Fruit fly (Drosophila melanogaster) whole organism, embryonic: ENCODE data around the gene CG9919.
A peak's percentile ranks its signal among the peaks of the same experiment; 100 is the strongest.

Experiments
- BEAF-32 ChIP-seq: fragments of 200-800 bp; sonication (Bioruptor generic); optimal IDR thresholded peaks from 3 replicates; lab custom pipeline; 2017; ENCODE audit warnings: missing biosample characterization, missing genetic modification characterization, mild to moderate bottlenecking, moderate library complexity, missing genetic modification reagents
- CG1024 ChIP-seq: fragments of 200-800 bp; sonication (Bioruptor generic); IDR thresholded peaks from 2 replicates; pipeline ENCODE4 v1.3.6; 2022; ENCODE audit warnings: missing biosample characterization, missing genetic modification characterization
- CG10267 ChIP-seq: fragments of 200-800 bp; sonication (Bioruptor generic); optimal IDR thresholded peaks from 2 replicates; lab custom pipeline; 2018; ENCODE audit warnings: missing biosample characterization, mild to moderate bottlenecking, missing genetic modification characterization, moderate library complexity
- CG13287 ChIP-seq: fragments of 200-800 bp; sonication (Bioruptor generic); IDR thresholded peaks from 2 replicates; pipeline ENCODE4 v1.3.6; 2022; ENCODE audit warnings: missing biosample characterization, missing genetic modification characterization; ENCODE audit not compliant: partially characterized antibody
- CG13624 ChIP-seq: fragments of 200-800 bp; sonication (Bioruptor generic); optimal IDR thresholded peaks from 2 replicates; lab custom pipeline; 2016; ENCODE audit warnings: missing biosample characterization, missing genetic modification characterization
- CG14710 ChIP-seq: fragments of 200-800 bp; sonication (Bioruptor generic); optimal IDR thresholded peaks from 3 replicates; lab custom pipeline; 2019; ENCODE audit warnings: missing biosample characterization, mild to moderate bottlenecking, missing genetic modification characterization, moderate library complexity
- CG16863 ChIP-seq: fragments of 200-800 bp; sonication (Bioruptor generic); optimal IDR thresholded peaks from 3 replicates; lab custom pipeline; 2016; ENCODE audit warnings: missing biosample characterization, missing genetic modification characterization
- CG17802 ChIP-seq: fragments of 200-800 bp; sonication (Bioruptor generic); optimal IDR thresholded peaks from 2 replicates; lab custom pipeline; 2018; ENCODE audit warnings: missing biosample characterization, mild to moderate bottlenecking, missing genetic modification characterization, moderate library complexity
- CG2120 ChIP-seq: fragments of 200-800 bp; sonication (Bioruptor generic); optimal IDR thresholded peaks from 3 replicates; lab custom pipeline; 2016; ENCODE audit warnings: missing biosample characterization, missing genetic modification characterization
- CG32532 ChIP-seq: fragments of 200-800 bp; sonication (Bioruptor generic); IDR thresholded peaks from 2 replicates; pipeline ENCODE4 v1.3.6; 2022; ENCODE audit warnings: missing biosample characterization, missing genetic modification characterization
- CG3407 ChIP-seq: fragments of 200-800 bp; sonication (Bioruptor generic); optimal IDR thresholded peaks from 2 replicates; lab custom pipeline; 2018; ENCODE audit warnings: missing biosample characterization, mild to moderate bottlenecking, missing genetic modification characterization
- CG34224 ChIP-seq: fragments of 200-800 bp; sonication (Bioruptor generic); IDR thresholded peaks from 3 replicates; pipeline ENCODE4 v1.3.6; 2022; ENCODE audit warnings: missing biosample characterization, missing genetic modification characterization; ENCODE audit not compliant: partially characterized antibody
- CG4404 ChIP-seq: fragments of 200-800 bp; sonication (Bioruptor generic); IDR thresholded peaks from 2 replicates; pipeline ENCODE4 v1.3.6; 2022; ENCODE audit warnings: missing biosample characterization, missing genetic modification characterization
- CG7357 ChIP-seq: fragments of 200-800 bp; sonication (Bioruptor generic); IDR thresholded peaks from 3 replicates; pipeline ENCODE4 v1.3.6; 2022; ENCODE audit warnings: missing biosample characterization, missing genetic modification characterization
- CG8388 ChIP-seq: fragments of 200-800 bp; sonication (Bioruptor generic); optimal IDR thresholded peaks from 2 replicates; lab custom pipeline; 2019; ENCODE audit warnings: missing biosample characterization, mild to moderate bottlenecking, missing genetic modification characterization, moderate library complexity
- Camta ChIP-seq: fragments of 200-800 bp; sonication (Bioruptor generic); optimal IDR thresholded peaks from 2 replicates; lab custom pipeline; 2016; ENCODE audit warnings: missing biosample characterization, missing genetic modification characterization
- Dad ChIP-seq: fragments of 200-800 bp; sonication (Bioruptor generic); optimal IDR thresholded peaks from 3 replicates; lab custom pipeline; 2016; ENCODE audit warnings: missing biosample characterization, missing genetic modification characterization
- Dp ChIP-seq: fragments of 200-800 bp; sonication (Bioruptor generic); optimal IDR thresholded peaks from 2 replicates; lab custom pipeline; 2018; ENCODE audit warnings: missing biosample characterization, mild to moderate bottlenecking, missing genetic modification characterization, moderate library complexity
- Ets65A ChIP-seq: fragments of 200-800 bp; sonication (Bioruptor generic); peaks from one replicate; lab custom pipeline; 2016; ENCODE audit warnings: missing biosample characterization, missing genetic modification characterization
- Ets97D ChIP-seq: fragments of 200-800 bp; sonication (Bioruptor generic); optimal IDR thresholded peaks from 3 replicates; lab custom pipeline; 2016; ENCODE audit warnings: missing biosample characterization, missing genetic modification characterization
- GATAe ChIP-seq: fragments of 200-800 bp; sonication (Bioruptor generic); conservative IDR thresholded peaks from 2 replicates; pipeline ENCODE4 v1.3.6; 2022; ENCODE audit warnings: missing biosample characterization, missing genetic modification characterization
- HLH4C ChIP-seq: fragments of 200-800 bp; sonication (Bioruptor generic); IDR thresholded peaks from 3 replicates; pipeline ENCODE4 v1.3.6; 2022; ENCODE audit warnings: missing biosample characterization, missing genetic modification characterization; ENCODE audit not compliant: partially characterized antibody
- HmgZ ChIP-seq: fragments of 200-800 bp; sonication (Bioruptor generic); optimal IDR thresholded peaks from 2 replicates; lab custom pipeline; 2018; ENCODE audit warnings: missing biosample characterization, mild to moderate bottlenecking, missing genetic modification characterization
- Lpt ChIP-seq: fragments of >200 bp; optimal IDR thresholded peaks from 2 replicates; lab custom pipeline; 2018; ENCODE audit warnings: missing biosample characterization, missing genetic modification characterization
- Opbp ChIP-seq: fragments of 200-800 bp; sonication (Bioruptor generic); IDR thresholded peaks from 3 replicates; pipeline ENCODE4 v1.3.6; 2022; ENCODE audit warnings: missing biosample characterization, missing genetic modification characterization; ENCODE audit not compliant: partially characterized antibody
- Pdp1 ChIP-seq, 2 experiments: fragments of 200-800 bp; sonication (Bioruptor generic); optimal IDR thresholded peaks; 3 replicates each; lab custom pipeline; 2016; ENCODE audit warnings: missing biosample characterization in 2 of 2, missing genetic modification characterization in 2 of 2, mild to moderate bottlenecking in 1 of 2, moderate library complexity in 1 of 2
- Ptx1 ChIP-seq: fragments of 200-800 bp; sonication (Bioruptor generic); IDR thresholded peaks from 2 replicates; pipeline ENCODE4 v1.3.6; 2022; ENCODE audit warnings: missing biosample characterization, missing genetic modification characterization
- Rfx ChIP-seq: fragments of 200-800 bp; sonication (Bioruptor generic); IDR thresholded peaks from 2 replicates; pipeline ENCODE4 v1.3.6; 2022; ENCODE audit warnings: missing biosample characterization, missing genetic modification characterization
- Scr ChIP-seq: fragments of 200-800 bp; sonication (Bioruptor generic); IDR thresholded peaks from 2 replicates; pipeline ENCODE4 v1.3.6; 2022; ENCODE audit warnings: missing biosample characterization, missing genetic modification characterization; ENCODE audit not compliant: partially characterized antibody
- Sin3A ChIP-seq: fragments of >200 bp; optimal IDR thresholded peaks from 2 replicates; lab custom pipeline; 2018
- Sox100B ChIP-seq: fragments of 200-800 bp; sonication (Bioruptor generic); optimal IDR thresholded peaks from 3 replicates; lab custom pipeline; 2018; ENCODE audit warnings: missing biosample characterization, mild to moderate bottlenecking, missing genetic modification characterization
- Sry-δ ChIP-seq: fragments of 200-800 bp; sonication (Bioruptor generic); optimal IDR thresholded peaks from 2 replicates; lab custom pipeline; 2016; ENCODE audit warnings: missing biosample characterization, missing genetic modification characterization
- Xbp1 ChIP-seq: fragments of 200-800 bp; sonication (Bioruptor generic); optimal IDR thresholded peaks from 3 replicates; lab custom pipeline; 2016; ENCODE audit warnings: missing biosample characterization, mild to moderate bottlenecking, missing genetic modification characterization
- YL-1 ChIP-seq: fragments of 200-800 bp; sonication (Bioruptor generic); optimal IDR thresholded peaks from 3 replicates; lab custom pipeline; 2017; ENCODE audit warnings: missing biosample characterization, mild to moderate bottlenecking, missing genetic modification characterization
- bab2 ChIP-seq: fragments of 200-800 bp; sonication (Bioruptor generic); optimal IDR thresholded peaks from 2 replicates; lab custom pipeline; 2016; ENCODE audit warnings: missing biosample characterization, missing genetic modification characterization
- gce ChIP-seq: fragments of 200-800 bp; sonication (Bioruptor generic); IDR thresholded peaks from 3 replicates; pipeline ENCODE4 v1.3.6; 2022; ENCODE audit warnings: missing biosample characterization, missing genetic modification characterization
- gcm ChIP-seq: fragments of 200-800 bp; sonication (Bioruptor generic); optimal IDR thresholded peaks from 2 replicates; lab custom pipeline; 2019; ENCODE audit warnings: missing biosample characterization, mild to moderate bottlenecking, missing genetic modification characterization, moderate library complexity
- gfzf ChIP-seq: fragments of 200-800 bp; sonication (Bioruptor generic); optimal IDR thresholded peaks from 2 replicates; lab custom pipeline; 2016; ENCODE audit warnings: missing biosample characterization, mild to moderate bottlenecking, missing genetic modification characterization, moderate library complexity
- kah ChIP-seq: fragments of 200-800 bp; sonication (Bioruptor generic); optimal IDR thresholded peaks from 2 replicates; lab custom pipeline; 2018; ENCODE audit warnings: missing biosample characterization, mild to moderate bottlenecking, missing genetic modification characterization
- knrl ChIP-seq: fragments of 200-800 bp; sonication (Bioruptor generic); IDR thresholded peaks from 3 replicates; pipeline ENCODE4 v1.3.6; 2022; ENCODE audit warnings: missing biosample characterization, missing genetic modification characterization; ENCODE audit not compliant: partially characterized antibody
- otp ChIP-seq: fragments of 200-800 bp; sonication (Bioruptor generic); IDR thresholded peaks from 3 replicates; pipeline ENCODE4, ENCODE4 v1.3.6; 2022; ENCODE audit warnings: missing biosample characterization, missing genetic modification characterization
- row ChIP-seq: fragments of 200-800 bp; sonication (Bioruptor generic); IDR thresholded peaks from 3 replicates; pipeline ENCODE4 v1.3.6; 2022; ENCODE audit warnings: missing biosample characterization, missing genetic modification characterization
- slbo ChIP-seq: fragments of 200-800 bp; sonication (Bioruptor generic); IDR thresholded peaks from 2 replicates; pipeline ENCODE4 v1.3.6; 2022; ENCODE audit warnings: missing biosample characterization, missing genetic modification characterization
- ssp ChIP-seq: fragments of 200-800 bp; sonication (Bioruptor generic); IDR thresholded peaks from 2 replicates; pipeline ENCODE4 v1.3.6; 2022; ENCODE audit warnings: missing biosample characterization, missing genetic modification characterization
- stwl ChIP-seq: fragments of 200-800 bp; sonication (Bioruptor generic); optimal IDR thresholded peaks from 3 replicates; lab custom pipeline; 2018; ENCODE audit warnings: missing biosample characterization, mild to moderate bottlenecking, missing genetic modification characterization, moderate library complexity
- tgo ChIP-seq: fragments of 200-800 bp; sonication (Bioruptor generic); IDR thresholded peaks from 3 replicates; pipeline ENCODE4 v1.3.6; 2022; ENCODE audit warnings: missing biosample characterization, missing genetic modification characterization
- trem ChIP-seq: fragments of 200-800 bp; optimal IDR thresholded peaks from 3 replicates; lab custom pipeline; 2019; ENCODE audit warnings: missing biosample characterization, mild to moderate bottlenecking, missing genetic modification characterization, moderate library complexity

Gene CG9919

DNA sequence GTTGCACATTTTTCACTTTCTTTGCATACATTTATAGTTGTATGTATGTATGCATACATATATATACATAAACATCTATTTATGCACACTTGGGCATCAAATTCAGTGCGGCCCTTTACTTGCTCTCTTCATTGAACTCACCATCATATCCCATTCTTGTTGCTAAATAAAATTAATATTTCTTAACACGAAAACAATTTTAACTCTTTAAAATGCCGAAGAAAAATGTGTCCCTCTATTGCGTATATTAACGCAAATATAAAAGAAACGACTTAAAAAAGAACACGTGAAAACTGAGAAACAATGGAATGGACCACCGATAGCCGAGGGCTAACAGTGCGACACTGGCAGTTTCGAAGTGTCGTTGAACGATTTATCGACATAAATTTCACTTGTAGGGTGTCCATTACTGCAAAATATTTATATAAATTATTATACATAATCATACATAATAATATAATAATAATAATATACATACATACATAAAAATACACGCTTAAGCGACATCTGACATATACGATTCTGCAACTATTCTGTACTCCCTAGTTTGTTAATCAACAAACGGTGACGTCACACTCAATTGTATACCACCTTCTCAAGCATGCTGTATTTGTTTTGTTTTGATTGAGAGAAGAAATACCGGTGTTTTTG, 28.2 kb upstream of the CG9919 start, which contains the start of the genes U2af50 and PIG-Q (continued):
- TF ChIP-seq tgo (GFP tag; lab: Robert Waterston, UW): peak; percentile 93
- TF ChIP-seq, all 482 proteins: peak for 334

DNA sequence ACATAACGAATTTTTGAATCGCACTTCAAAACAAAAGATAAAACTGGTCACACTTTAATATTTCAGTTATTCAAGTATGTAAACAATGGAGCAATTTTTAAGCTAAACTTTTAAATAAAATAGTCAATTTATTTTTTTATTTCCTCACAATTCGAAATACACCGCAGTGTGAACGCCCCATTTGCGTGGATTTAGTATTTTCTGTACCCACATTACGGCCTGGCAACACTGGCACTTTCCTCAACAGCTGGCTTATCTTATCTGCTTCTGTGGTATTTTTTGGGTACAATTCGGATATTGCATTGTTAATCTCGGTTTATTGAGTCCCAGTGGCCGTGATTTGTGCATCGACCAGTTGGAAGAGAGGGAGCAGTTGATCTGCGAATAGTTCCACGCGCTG, 19.5 kb upstream of the CG9919 start, which contains the start of gene sl:
Gene sl, plus strand, starts transcription at position 254 of the 400 bp plus-strand sequence.
- TF ChIP-seq CG10267 (tag; lab: Kevin White, UChicago) (peak; percentile 38), bab2 (peak; percentile 41), trem (tag; lab: Kevin White, UChicago) (peak; percentile 30), CG8388 (no peak), Scr (GFP tag; lab: Robert Waterston, UW) (peak; percentile 32), row (GFP tag; lab: Robert Waterston, UW) (peak; percentile 83), Ets65A (peak; percentile 46), Opbp (GFP tag; lab: Robert Waterston, UW) (0 out of 3 replicates have a peak, but pooled peaks have one; percentile 27), HLH4C (GFP tag; lab: Robert Waterston, UW) (no peak), CG13624 (GFP tag; lab: Kevin White, UChicago) (peak; percentile 26), knrl (GFP tag; lab: Robert Waterston, UW) (peak; percentile 32; the same call in 1 of the 3 replicates), CG1024 (GFP tag; lab: Robert Waterston, UW) (peak; percentile 74), Xbp1 (GFP tag; lab: Kevin White, UChicago) (peak; percentile 23), CG3407 (no peak), otp (GFP tag; lab: Robert Waterston, UW) (0 out of 3 replicates have a peak, but pooled peaks have one; percentile 10), Dp (peak; percentile 7), CG2120 (GFP tag; lab: Kevin White, UChicago) (peak; percentile 28), slbo (GFP tag; lab: Robert Waterston, UW) (peak; percentile 53), Sox100B (GFP tag; lab: Kevin White, UChicago) (no peak), GATAe (GFP tag; lab: Robert Waterston, UW) (peak; percentile 78), CG34224 (GFP tag; lab: Robert Waterston, UW) (peak; percentile 53; the same call in 2 of the 3 replicates), kah (GFP tag; lab: Kevin White, UChicago) (no peak), Rfx (GFP tag; lab: Robert Waterston, UW) (peak; percentile 58), BEAF-32 (GFP tag; lab: Kevin White, UChicago) (peak; percentile 30), stwl (tag; lab: Kevin White, UChicago) (peak; percentile 95), gce (GFP tag; lab: Robert Waterston, UW) (no peak), CG14710 (peak; percentile 46), CG17802 (peak; percentile 93), Lpt (GFP tag; lab: Kevin White, UChicago) (no peak), Sry-δ (GFP tag; lab: Kevin White, UChicago) (peak; percentile 22), CG7357 (GFP tag; lab: Robert Waterston, UW) (peak; percentile 92), Dad (GFP tag; lab: Kevin White, UChicago) (peak; percentile 18), CG32532 (no peak), gcm (GFP tag; lab: Kevin White, UChicago) (no peak), gfzf (GFP tag; lab: Kevin White, UChicago) (peak; percentile 66), CG4404 (GFP tag; lab: Robert Waterston, UW) (no peak), CG13287 (GFP tag; lab: Robert Waterston, UW) (peak; percentile 66), HmgZ (tag; lab: Kevin White, UChicago) (peak; percentile 36), Pdp1 (GFP tag; optimal IDR thresholded peaks at IDR 0.05; lab: Kevin White, UChicago) (peak in 1 of 2 experiments; percentile 71), CG16863 (GFP tag; lab: Kevin White, UChicago) (no peak), YL-1 (peak; percentile 57), Ets97D (peak; percentile 54), Sin3A (peak; percentile 6), Ptx1 (GFP tag; lab: Robert Waterston, UW) (peak; percentile 29; the same call in 1 of the 2 replicates), ssp (GFP tag; lab: Robert Waterston, UW) (peak; percentile 95), Camta (GFP tag; lab: Kevin White, UChicago) (peak; percentile 32)
